Fruit fly (Drosophila melanogaster) whole organism, embryonic: ENCODE measurements around the gene gogo.

ENCODE experiments used
- BEAF-32 ChIP-seq: fragments of 200-800 bp; sonication (Bioruptor generic); optimal IDR thresholded peaks from 3 replicates; lab custom pipeline; 2017; ENCODE audit warnings: missing biosample characterization, missing genetic modification characterization, mild to moderate bottlenecking, moderate library complexity, missing genetic modification reagents
- CG1024 ChIP-seq: fragments of 200-800 bp; sonication (Bioruptor generic); IDR thresholded peaks from 2 replicates; pipeline ENCODE4 v1.3.6; 2022; ENCODE audit warnings: missing biosample characterization, missing genetic modification characterization
- CG10267 ChIP-seq: fragments of 200-800 bp; sonication (Bioruptor generic); optimal IDR thresholded peaks from 2 replicates; lab custom pipeline; 2018; ENCODE audit warnings: missing biosample characterization, mild to moderate bottlenecking, missing genetic modification characterization, moderate library complexity
- CG11696 ChIP-seq: fragments of 200-800 bp; sonication (Bioruptor generic); IDR thresholded peaks from 2 replicates; pipeline ENCODE4 v1.3.6; 2022; ENCODE audit warnings: missing biosample characterization, missing genetic modification characterization
- CG11723 ChIP-seq: fragments of 200-800 bp; sonication (Bioruptor generic); optimal IDR thresholded peaks from 2 replicates; lab custom pipeline; 2017; ENCODE audit warnings: missing biosample characterization, mild to moderate bottlenecking, missing genetic modification characterization
- CG12659 ChIP-seq: fragments of 200-800 bp; sonication (Bioruptor generic); optimal IDR thresholded peaks from 3 replicates; lab custom pipeline; 2017; ENCODE audit warnings: mild to moderate bottlenecking, missing biosample characterization, missing genetic modification reagents, missing genetic modification characterization
- CG13424 ChIP-seq: fragments of 200-800 bp; sonication (Bioruptor generic); optimal IDR thresholded peaks from 2 replicates; lab custom pipeline; 2019; ENCODE audit warnings: missing biosample characterization, mild to moderate bottlenecking, missing genetic modification characterization, moderate library complexity
- CG1602 ChIP-seq: fragments of 200-800 bp; sonication (Bioruptor generic); optimal IDR thresholded peaks from 3 replicates; lab custom pipeline; 2016; ENCODE audit warnings: missing biosample characterization, missing genetic modification characterization
- CG2199 ChIP-seq: fragments of 200-800 bp; sonication (Bioruptor generic); IDR thresholded peaks from 3 replicates; pipeline ENCODE4 v1.3.6; 2022; ENCODE audit warnings: missing biosample characterization, missing genetic modification characterization
- CG2875 ChIP-seq: fragments of 200-800 bp; sonication (Bioruptor generic); optimal IDR thresholded peaks from 2 replicates; lab custom pipeline; 2017; ENCODE audit warnings: missing biosample characterization, mild to moderate bottlenecking, missing genetic modification characterization, missing genetic modification reagents
- CG30020 ChIP-seq: fragments of 200-800 bp; optimal IDR thresholded peaks from 2 replicates; lab custom pipeline; 2019; ENCODE audit warnings: missing biosample characterization, mild to moderate bottlenecking, missing genetic modification characterization, moderate library complexity
- CG3065 ChIP-seq: fragments of 200-800 bp; sonication (Bioruptor generic); optimal IDR thresholded peaks from 2 replicates; lab custom pipeline; 2016; ENCODE audit warnings: missing biosample characterization, missing genetic modification characterization
- CG34422 ChIP-seq: fragments of 200-800 bp; sonication (Bioruptor generic); IDR thresholded peaks from 3 replicates; pipeline ENCODE4 v1.3.6; 2022; ENCODE audit warnings: missing biosample characterization, missing genetic modification characterization
- CG3995 ChIP-seq: fragments of 200-800 bp; sonication (Bioruptor generic); optimal IDR thresholded peaks from 3 replicates; lab custom pipeline; 2016; ENCODE audit warnings: missing biosample characterization, missing genetic modification characterization
- CG5953 ChIP-seq: fragments of 200-800 bp; sonication (Bioruptor generic); IDR thresholded peaks from 2 replicates; pipeline ENCODE4 v1.3.6; 2022; ENCODE audit warnings: missing biosample characterization, missing genetic modification characterization
- CG6791 ChIP-seq: fragments of 200-800 bp; sonication (Bioruptor generic); IDR thresholded peaks from 3 replicates; pipeline ENCODE4 v1.3.6; 2022; ENCODE audit warnings: missing biosample characterization, missing genetic modification characterization; ENCODE audit not compliant: partially characterized antibody
- CG7928 ChIP-seq: fragments of 200-800 bp; sonication (Bioruptor generic); optimal IDR thresholded peaks from 2 replicates; lab custom pipeline; 2017; ENCODE audit warnings: missing biosample characterization, mild to moderate bottlenecking, missing genetic modification characterization
- CTCF ChIP-seq: fragments of 200-800 bp; sonication (Bioruptor generic); optimal IDR thresholded peaks from 2 replicates; lab custom pipeline; 2017; ENCODE audit warnings: missing biosample characterization, mild to moderate bottlenecking, missing genetic modification characterization, moderate library complexity
- Deaf1 ChIP-seq: fragments of 200-800 bp; optimal IDR thresholded peaks from 3 replicates; lab custom pipeline; 2019; ENCODE audit warnings: missing biosample characterization, mild to moderate bottlenecking, missing genetic modification characterization, moderate library complexity
- Eip74EF ChIP-seq, 2 experiments: fragments of 200-800 bp in 1 of 2; fragments of >200 bp in 1 of 2; sonication (Bioruptor generic) in 1 of 2; optimal IDR thresholded peaks; 2 replicates each; lab custom pipeline; 2017 to 2019; ENCODE audit warnings: missing biosample characterization in 2 of 2, missing genetic modification characterization in 2 of 2, mild to moderate bottlenecking in 1 of 2, moderate library complexity in 1 of 2
- Fer3 ChIP-seq: fragments of 200-800 bp; sonication (Bioruptor generic); optimal IDR thresholded peaks from 2 replicates; lab custom pipeline; 2018; ENCODE audit warnings: missing biosample characterization, mild to moderate bottlenecking, missing genetic modification characterization, moderate library complexity
- HmgD ChIP-seq: fragments of 200-800 bp; sonication (Bioruptor generic); optimal IDR thresholded peaks from 3 replicates; lab custom pipeline; 2016; ENCODE audit warnings: missing biosample characterization, missing genetic modification characterization
- Hmr ChIP-seq: fragments of 200-800 bp; sonication (Bioruptor generic); optimal IDR thresholded peaks from 3 replicates; lab custom pipeline; 2017; ENCODE audit warnings: mild to moderate bottlenecking, missing biosample characterization, missing genetic modification reagents, missing genetic modification characterization
- Mrtf ChIP-seq: fragments of 200-800 bp; sonication (Bioruptor generic); IDR thresholded peaks from 3 replicates; pipeline ENCODE4 v1.3.6; 2022; ENCODE audit warnings: missing biosample characterization, missing genetic modification characterization
- Nf-YA ChIP-seq: fragments of 200-800 bp; sonication (Bioruptor generic); IDR thresholded peaks from 2 replicates; pipeline ENCODE4 v1.3.6; 2022; ENCODE audit warnings: missing biosample characterization, missing genetic modification characterization
- Poxn ChIP-seq: fragments of 200-800 bp; sonication (Bioruptor generic); IDR thresholded peaks from 2 replicates; pipeline ENCODE4 v1.3.6; 2022; ENCODE audit warnings: missing biosample characterization, missing genetic modification characterization
- Rx ChIP-seq: fragments of 200-800 bp; sonication (Bioruptor generic); IDR thresholded peaks from 2 replicates; pipeline ENCODE4 v1.3.6; 2022; ENCODE audit warnings: missing biosample characterization, missing genetic modification characterization
- Scr ChIP-seq: fragments of 200-800 bp; sonication (Bioruptor generic); IDR thresholded peaks from 2 replicates; pipeline ENCODE4 v1.3.6; 2022; ENCODE audit warnings: missing biosample characterization, missing genetic modification characterization; ENCODE audit not compliant: partially characterized antibody
- Xrp1 ChIP-seq: fragments of 200-800 bp; sonication (Bioruptor generic); IDR thresholded peaks from 2 replicates; pipeline ENCODE4 v1.3.6; 2022; ENCODE audit warnings: missing biosample characterization, missing genetic modification characterization
- YL-1 ChIP-seq: fragments of 200-800 bp; sonication (Bioruptor generic); optimal IDR thresholded peaks from 3 replicates; lab custom pipeline; 2017; ENCODE audit warnings: missing biosample characterization, mild to moderate bottlenecking, missing genetic modification characterization
- aop ChIP-seq: fragments of 200-800 bp; sonication (Bioruptor generic); IDR thresholded peaks from 2 replicates; pipeline ENCODE4 v1.3.6; 2022; ENCODE audit warnings: missing biosample characterization, missing genetic modification characterization
- ase ChIP-seq: fragments of 200-800 bp; sonication (Bioruptor generic); IDR thresholded peaks from 3 replicates; pipeline ENCODE4 v1.3.6; 2022; ENCODE audit warnings: missing biosample characterization, missing genetic modification characterization
- bsh ChIP-seq, 2 experiments: fragments of 200-800 bp; sonication (Bioruptor generic); optimal IDR thresholded peaks; 2 replicates each; lab custom pipeline; 2017 to 2018; ENCODE audit warnings: mild to moderate bottlenecking in 2 of 2, missing biosample characterization in 2 of 2, missing genetic modification characterization in 2 of 2, moderate library complexity in 1 of 2
- caup ChIP-seq: fragments of 200-800 bp; sonication (Bioruptor generic); optimal IDR thresholded peaks from 3 replicates; lab custom pipeline; 2017; ENCODE audit warnings: missing biosample characterization, mild to moderate bottlenecking, missing genetic modification characterization, moderate library complexity; ENCODE audit not compliant: severe bottlenecking
- crc ChIP-seq: fragments of 200-800 bp; sonication (Bioruptor generic); optimal IDR thresholded peaks from 2 replicates; lab custom pipeline; 2016; ENCODE audit warnings: missing biosample characterization, missing genetic modification characterization
- danr ChIP-seq: fragments of 200-800 bp; sonication (Bioruptor generic); IDR thresholded peaks from 2 replicates; pipeline ENCODE4 v1.3.6; 2022; ENCODE audit warnings: missing biosample characterization, missing genetic modification characterization
- dati ChIP-seq: fragments of 200-800 bp; sonication (Bioruptor generic); IDR thresholded peaks from 2 replicates; pipeline ENCODE4 v1.3.6; 2022; ENCODE audit warnings: missing biosample characterization, missing genetic modification characterization
- dmrt11E ChIP-seq: fragments of 200-800 bp; sonication (Bioruptor generic); optimal IDR thresholded peaks from 3 replicates; lab custom pipeline; 2018; ENCODE audit warnings: missing biosample characterization, mild to moderate bottlenecking, missing genetic modification characterization, moderate library complexity
- dpn ChIP-seq, 2 experiments: fragments of 200-800 bp; sonication (Bioruptor generic); optimal IDR thresholded peaks; 3 replicates each; lab custom pipeline; 2016; ENCODE audit warnings: missing biosample characterization in 2 of 2, missing genetic modification characterization in 2 of 2
- dysf ChIP-seq: fragments of 200-800 bp; sonication (Bioruptor generic); IDR thresholded peaks from 3 replicates; pipeline ENCODE4 v1.3.6; 2022; ENCODE audit warnings: missing biosample characterization, missing genetic modification characterization
- ftz-f1 ChIP-seq: fragments of 200-800 bp; sonication (Bioruptor generic); optimal IDR thresholded peaks from 2 replicates; lab custom pipeline; 2016; ENCODE audit warnings: missing biosample characterization, missing genetic modification characterization
- gcm ChIP-seq: fragments of 200-800 bp; sonication (Bioruptor generic); optimal IDR thresholded peaks from 2 replicates; lab custom pipeline; 2019; ENCODE audit warnings: missing biosample characterization, mild to moderate bottlenecking, missing genetic modification characterization, moderate library complexity
- gro ChIP-seq: fragments of 200-800 bp; sonication (Bioruptor generic); optimal IDR thresholded peaks from 2 replicates; lab custom pipeline; 2016; ENCODE audit warnings: missing biosample characterization, missing genetic modification characterization
- mirr ChIP-seq: fragments of 200-800 bp; sonication (Bioruptor generic); optimal IDR thresholded peaks from 3 replicates; lab custom pipeline; 2018; ENCODE audit warnings: missing biosample characterization, mild to moderate bottlenecking, missing genetic modification characterization
- org-1 ChIP-seq: fragments of 200-800 bp; sonication (Bioruptor generic); optimal IDR thresholded peaks from 2 replicates; lab custom pipeline; 2017; ENCODE audit warnings: missing biosample characterization, missing genetic modification characterization
- prd ChIP-seq, 3 experiments: fragments of >200 bp in 2 of 3; fragments of 200-800 bp in 1 of 3; sonication (Bioruptor generic) in 1 of 3; optimal IDR thresholded peaks in 2 of 3; IDR thresholded peaks in 1 of 3; 2 replicates in 2 of 3; 3 replicates in 1 of 3; pipeline versions ENCODE4 v1.3.6 to Lab custom; 2017 to 2022; ENCODE audit warnings: missing biosample characterization in 1 of 3, missing genetic modification characterization in 1 of 3
- pzg ChIP-seq: fragments of 200-800 bp; sonication (Bioruptor generic); optimal IDR thresholded peaks from 3 replicates; lab custom pipeline; 2018; ENCODE audit warnings: missing biosample characterization, mild to moderate bottlenecking, missing genetic modification characterization, moderate library complexity
- sc ChIP-seq, 3 experiments: fragments of >200 bp in 2 of 3; fragments of 200-800 bp in 1 of 3; sonication (Bioruptor generic) in 1 of 3; optimal IDR thresholded peaks; 2 replicates in 2 of 3; 3 replicates in 1 of 3; lab custom pipeline; 2017; ENCODE audit warnings: mild to moderate bottlenecking in 1 of 3, missing biosample characterization in 1 of 3, missing genetic modification characterization in 1 of 3, missing genetic modification reagents in 1 of 3
- sens ChIP-seq: fragments of 200-800 bp; sonication (Bioruptor generic); peaks from one replicate; lab custom pipeline; 2016; ENCODE audit warnings: missing biosample characterization, missing genetic modification characterization

The gogo gene

DNA sequence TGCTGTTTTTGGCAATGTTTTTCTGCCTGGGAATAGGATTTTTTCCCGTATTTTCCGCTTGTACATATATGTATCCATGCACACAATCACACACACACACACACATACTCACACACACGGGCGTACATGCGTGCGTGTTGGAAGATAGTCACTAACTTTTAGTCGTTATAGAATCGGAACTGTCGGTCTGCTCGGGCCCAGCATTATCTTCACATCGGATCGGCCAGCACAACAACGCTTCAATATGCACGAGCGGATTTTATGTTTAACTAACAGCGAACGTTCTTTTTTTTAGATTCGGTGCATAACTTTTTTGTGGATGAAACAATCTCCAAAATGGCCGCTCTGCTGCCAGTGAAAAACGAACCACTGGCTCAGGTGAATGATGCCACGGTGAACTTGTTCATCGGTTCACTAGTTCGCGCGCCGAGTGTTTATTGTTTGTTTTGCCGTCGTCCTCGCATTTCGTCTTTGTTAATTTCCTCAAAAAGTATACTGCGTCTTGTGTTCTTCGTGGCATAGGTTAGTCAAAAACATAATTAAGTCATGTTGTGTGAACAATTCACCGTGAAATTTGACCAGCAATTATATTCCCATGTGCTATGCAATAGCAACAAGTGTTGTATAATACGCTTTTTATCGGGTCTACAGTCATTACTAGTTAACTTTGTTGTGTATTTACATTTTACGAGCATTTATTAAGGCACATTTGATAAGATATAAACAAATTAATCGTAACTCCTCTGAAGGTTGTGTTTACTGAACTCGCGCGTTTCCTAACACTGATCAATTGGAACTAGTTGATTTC is 53.6 kb downstream of the gogo start, which contains the start of the genes CG6951 and CG17233 (continued):
- peak; percentile 21 for TF ChIP-seq sens (GFP tag; lab: Kevin White, UChicago)
- TF ChIP-seq ase (GFP tag; lab: Robert Waterston, UW) = 0 out of 3 replicates have a peak, but pooled peaks have one; percentile 4
- TF ChIP-seq danr (GFP tag; lab: Robert Waterston, UW) = no peak
- TF ChIP-seq gro (GFP tag; lab: Kevin White, UChicago) = no peak
- no peak for TF ChIP-seq CG30020 (tag; lab: Kevin White, UChicago)
- no peak for TF ChIP-seq CTCF (GFP tag; lab: Kevin White, UChicago)
- TF ChIP-seq org-1 = no peak
- TF ChIP-seq caup (GFP tag; lab: Kevin White, UChicago) = no peak
- TF ChIP-seq Hmr = no peak
- no peak for TF ChIP-seq Mrtf
- TF ChIP-seq pzg (GFP tag; lab: Kevin White, UChicago) = peak; percentile 32
- no peak for TF ChIP-seq Poxn (GFP tag; lab: Robert Waterston, UW)
- no peak for TF ChIP-seq mirr (GFP tag; lab: Kevin White, UChicago)
- TF ChIP-seq CG7928 (GFP tag; lab: Kevin White, UChicago) = no peak
- no peak for TF ChIP-seq CG5953 (GFP tag; lab: Robert Waterston, UW)
- TF ChIP-seq CG3995 (GFP tag; lab: Kevin White, UChicago) = peak; percentile 48
- TF ChIP-seq HmgD = peak; percentile 11
- TF ChIP-seq CG11723 (GFP tag; lab: Kevin White, UChicago) = no peak
- no peak for TF ChIP-seq CG13424
- TF ChIP-seq dati = no peak
- TF ChIP-seq CG6791 (GFP tag; lab: Robert Waterston, UW) = no peak
- TF ChIP-seq crc (GFP tag; lab: Kevin White, UChicago) = no peak
- peak; percentile 43 for TF ChIP-seq CG10267
- TF ChIP-seq CG2875 (GFP tag; lab: Kevin White, UChicago) = no peak
- no peak for TF ChIP-seq CG1602 (GFP tag; lab: Kevin White, UChicago)
- no peak for TF ChIP-seq sc (optimal IDR thresholded peaks at IDR 0.05; lab: Kevin White, UChicago)
- no peak for TF ChIP-seq sc (GFP tag; optimal IDR thresholded peaks at IDR 0.05; lab: Kevin White, UChicago)
- no peak for TF ChIP-seq Xrp1
- no peak for TF ChIP-seq prd (optimal IDR thresholded peaks at IDR 0.05; lab: Kevin White, UChicago)
- no peak for TF ChIP-seq prd (GFP tag; IDR thresholded peaks at IDR 0.05; lab: Robert Waterston, UW)
- peak; percentile 43 for TF ChIP-seq CG12659 (GFP tag; lab: Kevin White, UChicago)
- peak; percentile 52 for TF ChIP-seq BEAF-32 (GFP tag; lab: Kevin White, UChicago)
- TF ChIP-seq CG34422 (GFP tag; lab: Robert Waterston, UW) = peak; percentile 57; the same call in 2 of the 3 replicates
- TF ChIP-seq dpn (GFP tag; optimal IDR thresholded peaks at IDR 0.05; lab: Kevin White, UChicago) = peak in 1 of 2 experiments; percentile 2
- no peak for TF ChIP-seq bsh (GFP tag; optimal IDR thresholded peaks at IDR 0.05; lab: Kevin White, UChicago)
- no peak for TF ChIP-seq dysf
- TF ChIP-seq Deaf1 (tag; lab: Kevin White, UChicago) = no peak
- TF ChIP-seq CG2199 (GFP tag; lab: Robert Waterston, UW) = no peak
- TF ChIP-seq gcm (GFP tag; lab: Kevin White, UChicago) = no peak
- TF ChIP-seq Fer3 (tag; lab: Kevin White, UChicago) = no peak
- TF ChIP-seq Scr = peak; percentile 18; the same call in 1 of the 2 replicates
- no peak for TF ChIP-seq CG1024
- no peak for TF ChIP-seq aop (GFP tag; lab: Robert Waterston, UW)
- peak; percentile 72 for TF ChIP-seq YL-1 (GFP tag; lab: Kevin White, UChicago)
- no peak for TF ChIP-seq Eip74EF (GFP tag; optimal IDR thresholded peaks at IDR 0.05; lab: Kevin White, UChicago)
- no peak for TF ChIP-seq dmrt11E (tag; lab: Kevin White, UChicago)
- TF ChIP-seq CG3065 (GFP tag; lab: Kevin White, UChicago) = no peak
- TF ChIP-seq Rx = no peak
- no peak for TF ChIP-seq CG11696 (GFP tag; lab: Robert Waterston, UW)
- TF ChIP-seq Nf-YA (GFP tag; lab: Robert Waterston, UW) = no peak
- TF ChIP-seq ftz-f1 (GFP tag; lab: Kevin White, UChicago) = no peak
